Worm (Caenorhabditis elegans) whole organism, L2 larva: ENCODE data around the gene ZK105.8.
A peak's percentile ranks its signal among the peaks of the same experiment; 100 is the strongest.

Source experiments
- C34F6.9 ChIP-seq: fragments of 150-350 bp; optimal IDR thresholded peaks from 2 replicates; lab custom pipeline; 2014; ENCODE audit warnings: missing biosample characterization, missing genetic modification characterization
- F13H6.1 ChIP-seq: sonication (generic microtip); optimal IDR thresholded peaks from 2 replicates; lab custom pipeline; 2016; ENCODE audit warnings: missing genetic modification characterization, missing compliant biosample characterization
- R02D3.7 ChIP-seq: fragments of 150-350 bp; optimal IDR thresholded peaks from 2 replicates; lab custom pipeline; 2014; ENCODE audit warnings: missing biosample characterization, missing genetic modification characterization
- Y55F3AM.14 ChIP-seq: fragments of 200-800 bp; sonication (Bioruptor generic); optimal IDR thresholded peaks from 2 replicates; lab custom pipeline; 2018; ENCODE audit warnings: mild to moderate bottlenecking, missing genetic modification characterization, missing compliant biosample characterization
- ZK546.5 ChIP-seq: sonication (generic microtip); optimal IDR thresholded peaks from 2 replicates; lab custom pipeline; 2017; ENCODE audit warnings: missing biosample characterization, missing genetic modification characterization
- alr-1 ChIP-seq: fragments of 150-350 bp; optimal IDR thresholded peaks from 2 replicates; lab custom pipeline; 2014; ENCODE audit warnings: missing biosample characterization, missing genetic modification characterization
- aly-2 ChIP-seq: fragments of 150-350 bp; optimal IDR thresholded peaks from 2 replicates; lab custom pipeline; 2014; ENCODE audit warnings: missing biosample characterization, missing genetic modification characterization
- ama-1 ChIP-seq: fragments of 150-350 bp; optimal IDR thresholded peaks from 2 replicates; lab custom pipeline; 2018; ENCODE audit warnings: inconsistent platforms
- blmp-1 ChIP-seq: sonication (generic microtip); optimal IDR thresholded peaks from 2 replicates; lab custom pipeline; 2017; ENCODE audit warnings: missing genetic modification characterization, mild to moderate bottlenecking, missing compliant biosample characterization, antibody characterized with exemption, moderate library complexity; ENCODE audit not compliant: insufficient read depth
- ceh-16 ChIP-seq: fragments of 150-350 bp; optimal IDR thresholded peaks from 2 replicates; lab custom pipeline; 2014; ENCODE audit warnings: missing biosample characterization, missing genetic modification characterization
- ceh-82 ChIP-seq: fragments of 150-350 bp; optimal IDR thresholded peaks from 2 replicates; lab custom pipeline; 2014; ENCODE audit warnings: missing biosample characterization, missing genetic modification characterization
- crh-2 ChIP-seq: sonication (generic microtip); optimal IDR thresholded peaks from 2 replicates; lab custom pipeline; 2017; ENCODE audit warnings: missing biosample characterization, missing genetic modification characterization
- dmd-4 ChIP-seq: sonication (generic microtip); optimal IDR thresholded peaks from 2 replicates; lab custom pipeline; 2017; ENCODE audit warnings: missing biosample characterization, missing genetic modification characterization
- egl-27 ChIP-seq: sonication (generic microtip); optimal IDR thresholded peaks from 3 replicates; lab custom pipeline; 2017; ENCODE audit warnings: missing biosample characterization, missing genetic modification reagents, missing genetic modification characterization
- elt-1 ChIP-seq: fragments of 150-350 bp; optimal IDR thresholded peaks from 2 replicates; lab custom pipeline; 2014; ENCODE audit warnings: missing biosample characterization, missing genetic modification characterization
- elt-3 ChIP-seq: sonication (generic microtip); optimal IDR thresholded peaks from 2 replicates; lab custom pipeline; 2017; ENCODE audit warnings: missing biosample characterization, missing genetic modification characterization
- fos-1 ChIP-seq: fragments of 150-350 bp; optimal IDR thresholded peaks from 2 replicates; lab custom pipeline; 2014; ENCODE audit warnings: missing biosample characterization, missing genetic modification characterization
- gmeb-1 ChIP-seq: fragments of 150-350 bp; optimal IDR thresholded peaks from 2 replicates; lab custom pipeline; 2014; ENCODE audit warnings: missing biosample characterization, missing genetic modification characterization
- lin-11 ChIP-seq: fragments of 150-350 bp; sonication (generic microtip); optimal IDR thresholded peaks from 2 replicates; lab custom pipeline; 2014; ENCODE audit warnings: missing biosample characterization, missing genetic modification characterization, inconsistent platforms, mixed read lengths
- lin-13 ChIP-seq: fragments of 150-350 bp; optimal IDR thresholded peaks from 2 replicates; lab custom pipeline; 2014; ENCODE audit warnings: missing biosample characterization, missing genetic modification reagents, missing genetic modification characterization
- lin-39 ChIP-seq: fragments of 150-350 bp; optimal IDR thresholded peaks from 2 replicates; lab custom pipeline; 2014; ENCODE audit warnings: missing biosample characterization, missing genetic modification reagents, missing genetic modification characterization
- lsy-2 ChIP-seq, 2 experiments: fragments of 150-350 bp in 1 of 2; sonication (generic microtip) in 1 of 2; optimal IDR thresholded peaks; 2 replicates each; lab custom pipeline; 2014 to 2017; ENCODE audit warnings: missing biosample characterization in 2 of 2, missing genetic modification characterization in 2 of 2
- mab-5 ChIP-seq: fragments of 150-350 bp; optimal IDR thresholded peaks from 2 replicates; lab custom pipeline; 2014; ENCODE audit warnings: missing biosample characterization, missing genetic modification characterization
- mbf-1 ChIP-seq: sonication (generic microtip); optimal IDR thresholded peaks from 2 replicates; lab custom pipeline; 2017; ENCODE audit warnings: missing biosample characterization, missing genetic modification characterization
- mdl-1 ChIP-seq, 2 experiments: fragments of 150-350 bp in 1 of 2; sonication (generic microtip) in 1 of 2; optimal IDR thresholded peaks; 2 replicates each; lab custom pipeline; 2017; ENCODE audit warnings: missing biosample characterization in 2 of 2, missing genetic modification characterization in 2 of 2
- nhr-10 ChIP-seq: sonication (generic microtip); optimal IDR thresholded peaks from 2 replicates; lab custom pipeline; 2017; ENCODE audit warnings: missing biosample characterization, missing genetic modification characterization
- nhr-11 ChIP-seq: fragments of 150-350 bp; optimal IDR thresholded peaks from 2 replicates; lab custom pipeline; 2014; ENCODE audit warnings: missing biosample characterization, missing genetic modification characterization
- nhr-12 ChIP-seq: fragments of 150-350 bp; optimal IDR thresholded peaks from 2 replicates; lab custom pipeline; 2014; ENCODE audit warnings: missing biosample characterization, missing genetic modification characterization
- nhr-129 ChIP-seq: fragments of 150-350 bp; optimal IDR thresholded peaks from 2 replicates; lab custom pipeline; 2014; ENCODE audit warnings: missing biosample characterization, missing genetic modification characterization
- nhr-21 ChIP-seq: fragments of 150-350 bp; optimal IDR thresholded peaks from 2 replicates; lab custom pipeline; 2014; ENCODE audit warnings: missing biosample characterization, missing genetic modification characterization
- nhr-23 ChIP-seq: fragments of 150-350 bp; optimal IDR thresholded peaks from 2 replicates; lab custom pipeline; 2014; ENCODE audit warnings: missing biosample characterization, missing genetic modification reagents, missing genetic modification characterization
- nhr-237 ChIP-seq: fragments of 150-350 bp; optimal IDR thresholded peaks from 2 replicates; lab custom pipeline; 2014; ENCODE audit warnings: missing biosample characterization, missing genetic modification characterization
- nhr-25 ChIP-seq: fragments of 150-350 bp; sonication (generic microtip); optimal IDR thresholded peaks from 3 replicates; lab custom pipeline; 2014; ENCODE audit warnings: missing biosample characterization, missing genetic modification characterization
- nhr-6 ChIP-seq: fragments of 150-350 bp; optimal IDR thresholded peaks from 2 replicates; lab custom pipeline; 2014; ENCODE audit warnings: missing biosample characterization, missing genetic modification characterization
- nhr-77 ChIP-seq: fragments of 150-350 bp; optimal IDR thresholded peaks from 2 replicates; lab custom pipeline; 2014; ENCODE audit warnings: missing biosample characterization, missing genetic modification characterization
- peb-1 ChIP-seq: fragments of 150-350 bp; optimal IDR thresholded peaks from 2 replicates; lab custom pipeline; 2014; ENCODE audit warnings: missing biosample characterization, missing genetic modification characterization
- sem-4 ChIP-seq: fragments of 150-350 bp; optimal IDR thresholded peaks from 2 replicates; lab custom pipeline; 2014; ENCODE audit warnings: missing biosample characterization, missing genetic modification reagents, missing genetic modification characterization
- sma-3 ChIP-seq: sonication (generic microtip); optimal IDR thresholded peaks from 2 replicates; lab custom pipeline; 2016; ENCODE audit warnings: missing genetic modification reagents, missing genetic modification characterization, missing compliant biosample characterization
- sma-9 ChIP-seq, 2 experiments: fragments of 150-350 bp in 1 of 2; sonication (generic microtip) in 1 of 2; optimal IDR thresholded peaks; 2 replicates each; lab custom pipeline; 2014 to 2016; ENCODE audit warnings: missing genetic modification characterization in 2 of 2, mild to moderate bottlenecking in 1 of 2, missing biosample characterization in 1 of 2, missing compliant biosample characterization in 1 of 2, missing genetic modification reagents in 1 of 2, moderate library complexity in 1 of 2
- snpc-4 ChIP-seq: fragments of 150-350 bp; optimal IDR thresholded peaks from 2 replicates; lab custom pipeline; 2014; ENCODE audit warnings: missing biosample characterization, missing genetic modification characterization
- unc-39 ChIP-seq: fragments of 150-350 bp; optimal IDR thresholded peaks from 2 replicates; lab custom pipeline; 2014; ENCODE audit warnings: missing biosample characterization, missing genetic modification characterization
- unc-55 ChIP-seq: fragments of 150-350 bp; sonication (generic microtip); optimal IDR thresholded peaks from 3 replicates; lab custom pipeline; 2014; ENCODE audit warnings: missing biosample characterization, missing genetic modification reagents, missing genetic modification characterization
- unc-62 ChIP-seq: fragments of 150-350 bp; optimal IDR thresholded peaks from 2 replicates; lab custom pipeline; 2014; ENCODE audit warnings: missing biosample characterization, missing genetic modification reagents, missing genetic modification characterization
- zag-1 ChIP-seq: fragments of 150-350 bp; optimal IDR thresholded peaks from 2 replicates; lab custom pipeline; 2014; ENCODE audit warnings: missing biosample characterization, missing genetic modification characterization
- ztf-1 ChIP-seq: fragments of 200-800 bp; sonication (Bioruptor generic); conservative IDR thresholded peaks from 2 replicates; pipeline ENCODE4 v1.3.6; 2022; ENCODE audit warnings: missing genetic modification characterization, missing compliant biosample characterization
- ztf-11 ChIP-seq: sonication (generic microtip); optimal IDR thresholded peaks from 2 replicates; lab custom pipeline; 2017; ENCODE audit warnings: missing biosample characterization, missing genetic modification characterization
- ztf-4 ChIP-seq: fragments of 150-350 bp; optimal IDR thresholded peaks from 2 replicates; lab custom pipeline; 2014; ENCODE audit warnings: missing biosample characterization, missing genetic modification characterization

Gene ZK105.8

DNA sequence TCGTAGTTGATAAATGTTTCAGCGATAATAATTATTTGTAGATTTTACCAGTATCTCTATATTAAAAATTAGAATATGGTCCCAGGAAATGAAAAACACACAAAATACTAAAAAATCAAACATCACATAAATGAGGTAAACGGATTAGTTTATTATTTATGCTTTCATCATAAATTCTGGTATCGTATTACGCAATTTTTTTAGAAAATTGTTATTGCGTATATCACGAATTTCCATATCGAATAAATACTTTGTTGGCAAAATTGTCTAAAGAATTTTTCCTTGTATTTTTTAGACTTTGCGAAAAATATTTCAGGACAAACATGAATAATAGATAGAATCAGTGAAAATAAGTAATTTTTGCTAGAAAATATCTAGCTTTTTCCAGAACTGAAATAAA is 1.9 kb downstream of the ZK105.8 start:
- TF ChIP-seq unc-62 (GFP tag; lab: Kevin White, UChicago) (no peak), unc-55 (GFP tag; lab: Kevin White, UChicago) (peak; percentile 71), snpc-4 (no peak), alr-1 (no peak), elt-1 (tag; lab: Kevin White, UChicago) (no peak), nhr-77 (tag; lab: Kevin White, UChicago) (no peak)

DNA sequence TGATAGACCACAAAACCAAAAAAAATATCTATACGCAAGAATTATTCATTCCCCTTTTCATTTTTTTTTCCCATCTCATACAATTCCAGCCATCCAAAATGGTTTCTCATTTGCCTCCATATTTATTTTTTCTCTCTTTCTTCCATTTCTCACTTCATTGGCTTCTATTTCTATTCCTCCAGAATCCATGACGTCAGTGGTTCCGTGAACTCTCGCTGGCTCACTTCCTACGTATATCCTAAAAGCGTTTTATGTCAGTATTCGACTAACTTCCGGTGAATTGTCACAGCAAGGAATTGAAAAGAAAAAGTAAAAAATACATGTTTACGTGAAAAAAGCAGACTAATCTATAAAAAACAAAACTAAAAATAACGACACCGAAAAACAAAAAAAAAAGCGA is 2.6 kb downstream of the ZK105.8 start:
- peak; percentile 28 for TF ChIP-seq C34F6.9
- TF ChIP-seq sma-9 (GFP tag; optimal IDR thresholded peaks at IDR 0.05; lab: Kevin White, UChicago) = peak; percentile 52
- no peak for TF ChIP-seq sma-9 (tag; optimal IDR thresholded peaks at IDR 0.05; lab: Kevin White, UChicago)
- peak; percentile 33 for TF ChIP-seq crh-2 (tag; lab: Kevin White, UChicago)
- peak; percentile 27 for TF ChIP-seq F13H6.1
- no peak for TF ChIP-seq lin-39 (tag; lab: Kevin White, UChicago)
- peak; percentile 34 for TF ChIP-seq unc-55 (GFP tag; lab: Kevin White, UChicago)
- no peak for TF ChIP-seq blmp-1
- peak in 1 of 2 experiments; percentile 22 for TF ChIP-seq lsy-2 (tag; optimal IDR thresholded peaks at IDR 0.05; lab: Kevin White, UChicago)

DNA sequence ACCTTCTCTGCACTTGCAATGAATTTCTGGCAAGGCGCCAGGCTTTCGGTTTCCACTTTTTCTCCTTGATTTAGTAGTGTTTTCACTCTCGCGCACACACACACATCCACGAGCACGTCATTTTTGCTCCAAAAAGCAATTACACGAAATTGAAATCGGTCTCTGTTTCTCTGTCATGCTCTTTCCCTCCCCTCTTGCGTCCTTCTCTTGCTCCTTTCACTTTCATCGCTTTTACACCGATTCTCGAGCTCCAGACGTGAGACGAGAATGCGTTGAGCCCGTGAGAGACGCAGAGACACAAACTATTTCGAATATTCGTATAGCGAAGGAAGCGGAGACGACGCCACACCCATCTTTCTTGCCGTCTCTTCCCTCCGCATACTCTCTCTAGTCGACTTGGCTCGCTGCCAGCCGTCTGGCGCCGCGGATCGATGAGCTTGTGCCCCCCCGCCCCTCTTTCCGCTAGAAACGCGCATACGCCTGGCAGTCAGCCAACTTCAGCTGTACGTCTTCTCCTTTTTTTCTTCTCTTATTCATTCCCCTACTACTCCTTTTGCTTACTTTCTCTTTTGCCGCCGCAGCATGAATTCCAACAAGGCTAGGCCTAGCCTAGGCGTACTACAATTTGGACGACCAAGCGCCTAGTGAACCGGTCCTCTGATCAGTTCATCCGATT is 3.8 kb downstream of the ZK105.8 start:
- TF ChIP-seq F13H6.1 = peak; percentile 94
- no peak for TF ChIP-seq mbf-1 (tag; lab: Kevin White, UChicago)
- no peak for TF ChIP-seq lin-39 (tag; lab: Kevin White, UChicago)
- TF ChIP-seq ceh-82 = no peak
- no peak for TF ChIP-seq aly-2 (tag; lab: Kevin White, UChicago)
- TF ChIP-seq alr-1 = no peak
- TF ChIP-seq nhr-129 (tag; lab: Kevin White, UChicago) = peak; percentile 91
- TF ChIP-seq egl-27 (tag; lab: Kevin White, UChicago) = peak; percentile 42
- TF ChIP-seq elt-3 = no peak
- TF ChIP-seq ztf-11 (tag; lab: Kevin White, UChicago) = no peak
- no peak for TF ChIP-seq ceh-16 (tag; lab: Kevin White, UChicago)
- TF ChIP-seq Y55F3AM.14 (GFP tag; lab: Kevin White, UChicago) = peak; percentile 88
- TF ChIP-seq lsy-2 (tag; optimal IDR thresholded peaks at IDR 0.05; lab: Kevin White, UChicago) = peak; percentile 51 to 75
- TF ChIP-seq unc-39 (tag; lab: Kevin White, UChicago) = no peak
- TF ChIP-seq nhr-21 (tag; lab: Kevin White, UChicago) = peak; percentile 44
- peak; percentile 8 for TF ChIP-seq ZK546.5 (tag; lab: Kevin White, UChicago)
- peak; percentile 94 for TF ChIP-seq C34F6.9
- no peak for TF ChIP-seq nhr-12 (tag; lab: Kevin White, UChicago)
- no peak for TF ChIP-seq nhr-237 (tag; lab: Kevin White, UChicago)
- peak; percentile 52 for TF ChIP-seq nhr-25 (tag; lab: Kevin White, UChicago)
- peak; percentile 78 for TF ChIP-seq crh-2 (tag; lab: Kevin White, UChicago)
- TF ChIP-seq dmd-4 (tag; lab: Kevin White, UChicago) = no peak
- TF ChIP-seq nhr-11 (tag; lab: Kevin White, UChicago) = no peak
- TF ChIP-seq snpc-4 = no peak
- no peak for TF ChIP-seq ama-1 (lab: Kevin White, UChicago)
- no peak for TF ChIP-seq ztf-1
- no peak for TF ChIP-seq gmeb-1 (tag; lab: Kevin White, UChicago)
- no peak for TF ChIP-seq nhr-10 (tag; lab: Kevin White, UChicago)
- no peak for TF ChIP-seq nhr-23
- no peak for TF ChIP-seq sma-3 (GFP tag; lab: Kevin White, UChicago)
- peak; percentile 68 for TF ChIP-seq mdl-1 (tag; optimal IDR thresholded peaks at IDR 0.05; lab: Kevin White, UChicago)
- TF ChIP-seq R02D3.7 (tag; lab: Kevin White, UChicago) = no peak
- TF ChIP-seq nhr-6 = no peak
- peak; percentile 71 for TF ChIP-seq lin-13 (GFP tag; lab: Kevin White, UChicago)
- peak; percentile 41 for TF ChIP-seq lin-11 (tag; lab: Kevin White, UChicago)
- TF ChIP-seq sem-4 = peak; percentile 50
- peak; percentile 93 for TF ChIP-seq zag-1 (tag; lab: Kevin White, UChicago)
- peak; percentile 67 for TF ChIP-seq ztf-4 (tag; lab: Kevin White, UChicago)
- peak; percentile 89 for TF ChIP-seq sma-9 (GFP tag; optimal IDR thresholded peaks at IDR 0.05; lab: Kevin White, UChicago)
- TF ChIP-seq sma-9 (tag; optimal IDR thresholded peaks at IDR 0.05; lab: Kevin White, UChicago) = no peak
- no peak for TF ChIP-seq unc-62 (GFP tag; lab: Kevin White, UChicago)
- TF ChIP-seq unc-55 (GFP tag; lab: Kevin White, UChicago) = peak; percentile 88
- no peak for TF ChIP-seq peb-1 (tag; lab: Kevin White, UChicago)
- TF ChIP-seq blmp-1 = peak; percentile 85
- peak; percentile 77 for TF ChIP-seq mab-5 (tag; lab: Kevin White, UChicago)
- TF ChIP-seq nhr-77 (tag; lab: Kevin White, UChicago) = no peak
- no peak for TF ChIP-seq fos-1
- TF ChIP-seq elt-1 (tag; lab: Kevin White, UChicago) = no peak
